Fruit fly (Drosophila melanogaster): ENCODE data around the gene grk.
A peak's percentile ranks its signal among the peaks of the same experiment; 100 is the strongest.

Gene grk

dm6 chr2L:8437176-8437575 is 3.8 kb upstream of the grk start, which contains the start of the genes D12 and Chrac-14 (continued):
- TF ChIP-seq Six4 (GFP tag; optimal IDR thresholded peaks at IDR 0.05) (no peak), CkIIα-i1 (GFP tag; IDR thresholded peaks at IDR 0.05) (no peak), bab2 (GFP tag; optimal IDR thresholded peaks at IDR 0.05) (no peak), H2.0 (GFP tag; IDR thresholded peaks at IDR 0.05) (peak; percentile 37; the same call in 1 of the 2 replicates), Nf-YB (GFP tag; optimal IDR thresholded peaks at IDR 0.05) (no peak), aop (GFP tag; IDR thresholded peaks at IDR 0.05) (no peak), CG17186 (GFP tag; optimal IDR thresholded peaks at IDR 0.05) (peak; percentile 79), gro (GFP tag; optimal IDR thresholded peaks at IDR 0.05) (no peak), B-H2 (GFP tag; optimal IDR thresholded peaks at IDR 0.05) (peak; percentile 15), tin (GFP tag; optimal IDR thresholded peaks at IDR 0.05) (peak; percentile 27), HLH3B (GFP tag; IDR thresholded peaks at IDR 0.05) (no peak), pzg (GFP tag; optimal IDR thresholded peaks at IDR 0.05) (peak; percentile 60), gfzf (GFP tag; optimal IDR thresholded peaks at IDR 0.05) (peak; percentile 1), CG18476 (GFP tag; optimal IDR thresholded peaks at IDR 0.05) (no peak), CG11398 (GFP tag; optimal IDR thresholded peaks at IDR 0.05) (no peak), crp (GFP tag; optimal IDR thresholded peaks at IDR 0.05) (peak; percentile 60 to 92), lov (optimal IDR thresholded peaks at IDR 0.05) (no peak), lov (GFP tag; IDR thresholded peaks at IDR 0.05) (no peak), tna (GFP tag; IDR thresholded peaks at IDR 0.05; ENCODE audit: partially characterized antibody) (no peak), CG4854 (GFP tag; optimal IDR thresholded peaks at IDR 0.05) (no peak), kay (GFP tag; optimal IDR thresholded peaks at IDR 0.05) (no peak), CG17568 (GFP tag; optimal IDR thresholded peaks at IDR 0.05) (no peak), CG4404 (GFP tag; IDR thresholded peaks at IDR 0.05) (no peak), zen2 (GFP tag; IDR thresholded peaks at IDR 0.05; ENCODE audit: partially characterized antibody) (no peak), slp2 (GFP tag; optimal IDR thresholded peaks at IDR 0.05) (no peak), fd96Cb (tag; optimal IDR thresholded peaks at IDR 0.05) (no peak), HmgZ (tag; optimal IDR thresholded peaks at IDR 0.05) (peak; percentile 18), CG8281 (tag; optimal IDR thresholded peaks at IDR 0.05) (no peak), CG15479 (GFP tag; optimal IDR thresholded peaks at IDR 0.05) (no peak), sisA (GFP tag; IDR thresholded peaks at IDR 0.05) (peak; percentile 13; the same call in 1 of the 2 replicates), ken (GFP tag; IDR thresholded peaks at IDR 0.05) (peak; percentile 56; the same call in 1 of the 3 replicates), Doc2 (GFP tag; IDR thresholded peaks at IDR 0.05) (no peak), CG9932 (GFP tag; IDR thresholded peaks at IDR 0.05) (peak; percentile 39; the same call in 1 of the 2 replicates), her (GFP tag; optimal IDR thresholded peaks at IDR 0.05) (peak; percentile 2), hkb (optimal IDR thresholded peaks at IDR 0.05) (no peak), hkb (GFP tag; IDR thresholded peaks at IDR 0.05) (no peak), amos (GFP tag; IDR thresholded peaks at IDR 0.05; ENCODE audit: partially characterized antibody) (peak; percentile 30; the same call in 1 of the 2 replicates), pum (GFP tag; optimal IDR thresholded peaks at IDR 0.05) (no peak), CG2129 (GFP tag; IDR thresholded peaks at IDR 0.05; ENCODE audit: partially characterized antibody) (no peak), Neu2 (GFP tag; optimal IDR thresholded peaks at IDR 0.05; ENCODE audit: borderline replicate concordance) (no peak), CG9215 (GFP tag; IDR thresholded peaks at IDR 0.05) (no peak), CG8089 (GFP tag; optimal IDR thresholded peaks at IDR 0.05) (peak; percentile 18), CG12391 (tag; optimal IDR thresholded peaks at IDR 0.05) (no peak), CG17912 (GFP tag; optimal IDR thresholded peaks at IDR 0.05) (no peak), Antp (GFP tag; optimal IDR thresholded peaks at IDR 0.05) (peak; percentile 56), usp (GFP tag; optimal IDR thresholded peaks at IDR 0.05) (no peak), Sry-δ (GFP tag; optimal IDR thresholded peaks at IDR 0.05) (peak; percentile 22), CG10267 (tag; optimal IDR thresholded peaks at IDR 0.05) (peak; percentile 93), PHDP (tag; optimal IDR thresholded peaks at IDR 0.05) (no peak), vnd (GFP tag; IDR thresholded peaks at IDR 0.05; ENCODE audit: partially characterized antibody) (no peak), ems (GFP tag; optimal IDR thresholded peaks at IDR 0.05) (no peak), CG4360 (GFP tag; IDR thresholded peaks at IDR 0.05) (no peak)

All from whole organism, embryonic.